Worm (Caenorhabditis elegans): ENCODE data around the gene srg-42.
A peak's percentile ranks its signal among the peaks of the same experiment; 100 is the strongest.

srg-42 gene

DNA sequence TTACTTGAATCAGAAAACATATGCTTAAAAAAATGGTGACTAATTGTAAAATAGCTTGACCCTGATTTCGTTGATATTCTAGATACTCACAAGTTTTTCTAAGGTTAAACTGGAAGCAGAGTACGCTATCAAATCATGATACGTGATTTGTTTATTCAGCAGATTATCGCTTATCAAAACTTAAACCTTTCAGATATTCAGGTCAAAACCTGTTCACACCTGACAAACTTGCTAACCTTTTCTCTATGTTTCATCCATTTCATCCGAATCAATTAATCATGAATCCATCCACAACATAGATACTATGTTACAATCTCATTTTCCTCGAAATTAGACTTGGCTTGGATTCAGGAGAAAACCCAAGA is 10.1 kb downstream of the srg-42 start:
- no peak for TF ChIP-seq dmd-9 (GFP tag; IDR thresholded peaks at IDR 0.05)
- no peak for TF ChIP-seq mxl-2 (GFP tag; conservative IDR thresholded peaks at IDR 0.05)
- no peak for TF ChIP-seq attf-4 (tag; optimal IDR thresholded peaks at IDR 0.05)
- TF ChIP-seq nhr-48 (tag; optimal IDR thresholded peaks at IDR 0.05): peak; percentile 71
- no peak for TF ChIP-seq R02D3.7 (tag; optimal IDR thresholded peaks at IDR 0.05)
- TF ChIP-seq unc-62 (GFP tag; optimal IDR thresholded peaks at IDR 0.05 in 1 of 2): peak in 1 of 2 experiments; percentile 27
- TF ChIP-seq unc-62 (tag; optimal IDR thresholded peaks at IDR 0.05): no peak
- TF ChIP-seq zfp-3 (GFP tag; conservative IDR thresholded peaks at IDR 0.05): peak; percentile 81; the same call in 1 of the 2 replicates
- TF ChIP-seq gei-8 (GFP tag; optimal IDR thresholded peaks at IDR 0.05): no peak
- TF ChIP-seq ceh-20 (GFP tag; IDR thresholded peaks at IDR 0.05): no peak
- TF ChIP-seq dmd-8 (GFP tag; IDR thresholded peaks at IDR 0.05): no peak
- TF ChIP-seq nhr-41 (GFP tag; IDR thresholded peaks at IDR 0.05): no peak
- TF ChIP-seq pqm-1 (tag; optimal IDR thresholded peaks at IDR 0.05): no peak
- TF ChIP-seq fos-1 (tag; optimal IDR thresholded peaks at IDR 0.05): no peak
- TF ChIP-seq ceh-28 (tag; optimal IDR thresholded peaks at IDR 0.05): no peak
- no peak for TF ChIP-seq unc-39 (tag; optimal IDR thresholded peaks at IDR 0.05)
- no peak for TF ChIP-seq lin-13 (GFP tag; optimal IDR thresholded peaks at IDR 0.05)
- TF ChIP-seq fkh-10 (GFP tag; optimal IDR thresholded peaks at IDR 0.05): no peak
- TF ChIP-seq F37D6.2 (tag; optimal IDR thresholded peaks at IDR 0.05): no peak
- TF ChIP-seq zip-2 (tag; optimal IDR thresholded peaks at IDR 0.05): no peak
- TF ChIP-seq ama-1 (optimal IDR thresholded peaks at IDR 0.05): peak; percentile 44
- no peak for TF ChIP-seq aly-2 (tag; optimal IDR thresholded peaks at IDR 0.05)
- TF ChIP-seq duxl-1 (tag; optimal IDR thresholded peaks at IDR 0.05; ENCODE audit: poor library complexity): no peak
- no peak for TF ChIP-seq D1046.2 (GFP tag; IDR thresholded peaks at IDR 0.05)
- no peak for TF ChIP-seq mdl-1 (tag; optimal IDR thresholded peaks at IDR 0.05)
- TF ChIP-seq unc-130 (GFP tag; optimal IDR thresholded peaks at IDR 0.05): no peak
- no peak for TF ChIP-seq lim-7 (GFP tag; IDR thresholded peaks at IDR 0.05)
- TF ChIP-seq pha-4 (GFP tag; IDR thresholded peaks at IDR 0.05): no peak
- TF ChIP-seq pha-4 (tag; optimal IDR thresholded peaks at IDR 0.05): no peak
- TF ChIP-seq vab-7 (GFP tag; IDR thresholded peaks at IDR 0.05): no peak
- no peak for TF ChIP-seq ztf-7 (tag; optimal IDR thresholded peaks at IDR 0.05)
- TF ChIP-seq rbr-2 (tag; optimal IDR thresholded peaks at IDR 0.05): no peak
- no peak for TF ChIP-seq hlh-11 (tag; optimal IDR thresholded peaks at IDR 0.05)
- TF ChIP-seq nhr-237 (tag; optimal IDR thresholded peaks at IDR 0.05): no peak
- no peak for TF ChIP-seq ztf-11 (tag; optimal IDR thresholded peaks at IDR 0.05)
- TF ChIP-seq egl-43 (GFP tag; IDR thresholded peaks at IDR 0.05): no peak
- TF ChIP-seq ceh-62 (tag; optimal IDR thresholded peaks at IDR 0.05): no peak
- peak; percentile 62 for TF ChIP-seq nhr-25 (tag; optimal IDR thresholded peaks at IDR 0.05; ENCODE audit: borderline replicate concordance, insufficient read depth)
- no peak for TF ChIP-seq lin-38 (GFP tag; IDR thresholded peaks at IDR 0.05)
- TF ChIP-seq lin-1 (GFP tag; IDR thresholded peaks at IDR 0.05): no peak
- no peak for TF ChIP-seq ZK337.2 (GFP tag; IDR thresholded peaks at IDR 0.05)
- TF ChIP-seq saeg-2 (GFP tag; IDR thresholded peaks at IDR 0.05): no peak
- no peak for TF ChIP-seq mxl-3 (GFP tag; optimal IDR thresholded peaks at IDR 0.05)
- TF ChIP-seq aha-1 (tag): peak; percentile 98
- peak; percentile 26 for TF ChIP-seq cey-2 (tag; optimal IDR thresholded peaks at IDR 0.05; ENCODE audit: borderline replicate concordance, insufficient read depth)
- no peak for TF ChIP-seq nhr-28 (tag; optimal IDR thresholded peaks at IDR 0.05)
- TF ChIP-seq nhr-102 (tag; optimal IDR thresholded peaks at IDR 0.05): peak; percentile 35
- no peak for TF ChIP-seq madf-9 (GFP tag; conservative IDR thresholded peaks at IDR 0.05)
- no peak for TF ChIP-seq mes-2 (tag; optimal IDR thresholded peaks at IDR 0.05; ENCODE audit: poor library complexity, severe bottlenecking)
- TF ChIP-seq nhr-11 (tag; optimal IDR thresholded peaks at IDR 0.05): no peak
- no peak for TF ChIP-seq spr-3 (GFP tag; optimal IDR thresholded peaks at IDR 0.05)
- peak; percentile 62 for TF ChIP-seq mep-1 (tag; optimal IDR thresholded peaks at IDR 0.05)
- TF ChIP-seq spr-1 (tag; optimal IDR thresholded peaks at IDR 0.05): no peak
